Worm (Caenorhabditis elegans): Measurements from ENCODE around the gene C17B7.5.

The C17B7.5 gene

DNA sequence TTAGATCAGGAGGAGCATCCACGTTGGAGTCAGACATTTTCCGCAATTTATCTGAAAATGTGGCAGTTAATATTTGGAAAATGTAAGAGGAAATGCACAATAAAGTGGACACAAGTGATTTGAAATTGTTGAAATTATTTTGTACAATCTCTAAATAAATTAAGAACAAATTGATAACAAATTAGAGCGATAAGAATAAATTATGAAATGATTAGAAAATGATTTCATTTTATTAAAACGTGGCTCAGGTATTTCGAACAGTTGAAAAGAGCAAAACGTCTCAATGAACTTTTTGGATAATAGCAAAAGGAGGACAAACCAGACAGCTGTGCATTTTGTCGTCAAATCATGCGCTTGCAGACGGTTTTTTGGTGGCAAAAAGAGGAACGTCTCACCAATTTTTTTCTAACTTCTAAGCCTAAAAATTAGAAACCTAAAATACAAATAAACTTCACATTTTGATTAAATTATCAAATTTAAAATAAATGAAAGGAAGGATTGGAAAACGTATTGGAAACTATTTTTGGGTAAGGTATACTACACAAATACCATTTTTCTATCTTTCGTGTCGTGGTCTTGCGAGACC is 13.1 kb downstream of the C17B7.5 start, which contains the start of gene fbxa-65:
Gene fbxa-65 (minus strand): TSS at position 51 of the 586 bp plus-strand sequence.
- TF ChIP-seq lsy-12 (tag; optimal IDR thresholded peaks at IDR 0.05): no peak
- TF ChIP-seq sea-2 (GFP tag; optimal IDR thresholded peaks at IDR 0.05): no peak
- no peak for TF ChIP-seq eor-1 (tag; optimal IDR thresholded peaks at IDR 0.05)
- no peak for TF ChIP-seq ama-1 (optimal IDR thresholded peaks at IDR 0.05)
- no peak for TF ChIP-seq ztf-4 (tag; optimal IDR thresholded peaks at IDR 0.05)
- TF ChIP-seq nhr-237 (tag; optimal IDR thresholded peaks at IDR 0.05): no peak
- TF ChIP-seq egl-5 (tag; optimal IDR thresholded peaks at IDR 0.05): no peak
- TF ChIP-seq mdl-1 (tag; optimal IDR thresholded peaks at IDR 0.05): no peak
- no peak for TF ChIP-seq nhr-28 (tag; optimal IDR thresholded peaks at IDR 0.05)
- TF ChIP-seq nfya-1 (tag; optimal IDR thresholded peaks at IDR 0.05; ENCODE audit: insufficient read depth): no peak
- no peak for TF ChIP-seq nhr-43 (tag; optimal IDR thresholded peaks at IDR 0.05; ENCODE audit: poor library complexity, severe bottlenecking)
- TF ChIP-seq fkh-10 (GFP tag; optimal IDR thresholded peaks at IDR 0.05): no peak
- no peak for TF ChIP-seq elt-2 (tag; optimal IDR thresholded peaks at IDR 0.05)

DNA sequence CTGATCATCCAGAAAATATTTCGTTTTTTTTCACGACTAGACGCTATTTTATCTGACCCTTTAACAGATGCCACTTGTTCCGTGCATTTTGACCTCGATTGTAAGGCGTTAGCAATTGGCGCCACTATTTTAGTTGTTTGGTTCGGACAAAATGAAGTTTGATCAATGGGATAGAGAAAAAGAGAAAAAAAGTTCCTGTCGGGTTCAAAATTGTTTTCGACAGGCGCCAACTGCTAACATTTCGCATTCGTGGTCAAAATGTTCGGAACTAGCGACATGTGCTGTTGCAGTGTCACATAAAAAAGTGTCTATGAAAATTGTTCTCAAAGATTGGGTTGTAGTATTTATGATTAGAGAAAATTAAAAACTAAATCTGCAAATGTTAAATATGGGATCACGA is 14.1 kb downstream of the C17B7.5 start:
- TF ChIP-seq eor-1 (tag; optimal IDR thresholded peaks at IDR 0.05) (no peak), mdl-1 (tag; optimal IDR thresholded peaks at IDR 0.05) (no peak), aly-2 (tag; optimal IDR thresholded peaks at IDR 0.05) (no peak), nhr-77 (tag; optimal IDR thresholded peaks at IDR 0.05) (no peak), snpc-4 (tag; optimal IDR thresholded peaks at IDR 0.05) (no peak), ama-1 (optimal IDR thresholded peaks at IDR 0.05) (no peak), nhr-11 (tag; optimal IDR thresholded peaks at IDR 0.05) (no peak), egl-5 (tag; optimal IDR thresholded peaks at IDR 0.05) (no peak), nhr-76 (tag; optimal IDR thresholded peaks at IDR 0.05) (no peak), lin-39 (tag; optimal IDR thresholded peaks at IDR 0.05) (no peak)

- TF ChIP-seq ama-1 (optimal IDR thresholded peaks at IDR 0.05) (no peak), egl-5 (tag; optimal IDR thresholded peaks at IDR 0.05) (no peak), ceh-16 (tag; optimal IDR thresholded peaks at IDR 0.05) (no peak), elt-3 (tag; optimal IDR thresholded peaks at IDR 0.05) (no peak), jun-1 (tag; optimal IDR thresholded peaks at IDR 0.05) (no peak), mdl-1 (tag; optimal IDR thresholded peaks at IDR 0.05) (no peak), zag-1 (tag; optimal IDR thresholded peaks at IDR 0.05) (no peak), nhr-76 (tag; optimal IDR thresholded peaks at IDR 0.05) (no peak), mml-1 (tag; optimal IDR thresholded peaks at IDR 0.05) (no peak), nhr-25 (tag; optimal IDR thresholded peaks at IDR 0.05) (no peak), R02D3.7 (tag; optimal IDR thresholded peaks at IDR 0.05) (no peak), fos-1 (tag; optimal IDR thresholded peaks at IDR 0.05) (no peak)
Observed at ce11 chrV:3349877-3350276, 16.4 kb downstream of the C17B7.5 start, which contains the start of gene C17B7.15. C17B7.15 (plus strand) TSS chrV:3350177.

ce11 chrV:3351266-3351665 is 17.8 kb downstream of the C17B7.5 start, which contains the start of gene str-63:
str-63 (plus strand) TSS chrV:3351566.
- TF ChIP-seq daf-12 (tag; optimal IDR thresholded peaks at IDR 0.05) (no peak), tbx-2 (tag; optimal IDR thresholded peaks at IDR 0.05) (no peak), nhr-76 (tag; optimal IDR thresholded peaks at IDR 0.05) (no peak), sea-2 (GFP tag; optimal IDR thresholded peaks at IDR 0.05) (no peak), nhr-12 (tag; optimal IDR thresholded peaks at IDR 0.05) (no peak), nhr-237 (tag; optimal IDR thresholded peaks at IDR 0.05) (no peak), elt-1 (tag; optimal IDR thresholded peaks at IDR 0.05) (no peak), ama-1 (optimal IDR thresholded peaks at IDR 0.05) (no peak), ceh-28 (tag; optimal IDR thresholded peaks at IDR 0.05) (no peak), unc-62 (GFP tag; optimal IDR thresholded peaks at IDR 0.05) (no peak), lin-39 (tag; optimal IDR thresholded peaks at IDR 0.05) (no peak), snpc-4 (tag; optimal IDR thresholded peaks at IDR 0.05) (no peak), nfya-1 (tag; optimal IDR thresholded peaks at IDR 0.05; ENCODE audit: insufficient read depth) (no peak), fkh-2 (tag; optimal IDR thresholded peaks at IDR 0.05) (no peak), pha-4 (tag; optimal IDR thresholded peaks at IDR 0.05) (no peak), ztf-11 (tag; optimal IDR thresholded peaks at IDR 0.05) (no peak)

All from whole organism, L3 larva.